Worm (Caenorhabditis elegans): Measurements from ENCODE around the gene ucp-4.
A peak's percentile ranks its signal among the peaks of the same experiment; 100 is the strongest.

The ucp-4 gene

ce11 chrV:9312377-9312776, 21.7 kb upstream of the ucp-4 start:
- TF ChIP-seq aly-1 (tag; optimal IDR thresholded peaks at IDR 0.05) = no peak
- TF ChIP-seq ceh-36 (tag; optimal IDR thresholded peaks at IDR 0.05) = no peak
- no peak for TF ChIP-seq ets-7 (tag; optimal IDR thresholded peaks at IDR 0.05)
- no peak for TF ChIP-seq tra-4 (tag; optimal IDR thresholded peaks at IDR 0.05)
- TF ChIP-seq hnd-1 (tag; optimal IDR thresholded peaks at IDR 0.05) = no peak
- no peak for TF ChIP-seq hmg-4 (GFP tag; optimal IDR thresholded peaks at IDR 0.05)
- no peak for TF ChIP-seq pes-1 (GFP tag; IDR thresholded peaks at IDR 0.05)
- TF ChIP-seq sea-1 (GFP tag; conservative IDR thresholded peaks at IDR 0.05) = no peak
- TF ChIP-seq tbx-37 (GFP tag; conservative IDR thresholded peaks at IDR 0.05) = no peak
- no peak for TF ChIP-seq flt-1 (GFP tag; IDR thresholded peaks at IDR 0.05)
- no peak for TF ChIP-seq tbx-11 (GFP tag; IDR thresholded peaks at IDR 0.05)
- TF ChIP-seq ceh-13 (GFP tag; optimal IDR thresholded peaks at IDR 0.05) = no peak
- TF ChIP-seq B0310.2 (tag; optimal IDR thresholded peaks at IDR 0.05) = no peak

ce11 chrV:9314408-9314807, 19.7 kb upstream of the ucp-4 start:
- no peak for TF ChIP-seq tbx-11 (GFP tag; IDR thresholded peaks at IDR 0.05)
- TF ChIP-seq sea-1 (GFP tag; conservative IDR thresholded peaks at IDR 0.05) = no peak
- TF ChIP-seq hnd-1 (tag; optimal IDR thresholded peaks at IDR 0.05) = no peak

- TF ChIP-seq flt-1 (GFP tag; IDR thresholded peaks at IDR 0.05) (no peak), tra-4 (tag; optimal IDR thresholded peaks at IDR 0.05) (no peak), sea-1 (GFP tag; conservative IDR thresholded peaks at IDR 0.05) (no peak), hnd-1 (tag; optimal IDR thresholded peaks at IDR 0.05) (no peak), tbx-37 (GFP tag; conservative IDR thresholded peaks at IDR 0.05) (no peak), F13C5.2 (tag; optimal IDR thresholded peaks at IDR 0.05) (no peak), aly-1 (tag; optimal IDR thresholded peaks at IDR 0.05) (no peak), tbx-11 (GFP tag; IDR thresholded peaks at IDR 0.05) (no peak), ceh-13 (GFP tag; optimal IDR thresholded peaks at IDR 0.05) (no peak), ets-7 (tag; optimal IDR thresholded peaks at IDR 0.05) (no peak), hmg-4 (GFP tag; optimal IDR thresholded peaks at IDR 0.05) (no peak), B0310.2 (tag; optimal IDR thresholded peaks at IDR 0.05) (no peak), ama-1 (optimal IDR thresholded peaks at IDR 0.05) (no peak), scrt-1 (GFP tag; IDR thresholded peaks at IDR 0.05) (no peak), hmbx-1 (tag; optimal IDR thresholded peaks at IDR 0.05) (no peak), pes-1 (GFP tag; IDR thresholded peaks at IDR 0.05) (no peak), ceh-36 (tag; optimal IDR thresholded peaks at IDR 0.05) (no peak)
These were observed 17.1 kb upstream of the ucp-4 start for ce11 chrV:9316970-9317369.

- TF ChIP-seq ceh-36 (tag; optimal IDR thresholded peaks at IDR 0.05) (no peak), ama-1 (optimal IDR thresholded peaks at IDR 0.05) (no peak), sea-1 (GFP tag; conservative IDR thresholded peaks at IDR 0.05) (no peak), flt-1 (GFP tag; IDR thresholded peaks at IDR 0.05) (0 out of 2 replicates have a peak, but pooled peaks have one; percentile 18), hmg-4 (GFP tag; optimal IDR thresholded peaks at IDR 0.05) (no peak), aly-1 (tag; optimal IDR thresholded peaks at IDR 0.05) (no peak), B0310.2 (tag; optimal IDR thresholded peaks at IDR 0.05) (no peak), tbx-37 (GFP tag; conservative IDR thresholded peaks at IDR 0.05) (no peak; the same call in 1 of the 2 replicates), tbx-11 (GFP tag; IDR thresholded peaks at IDR 0.05) (peak; percentile 49; the same call in 1 of the 2 replicates), ets-7 (tag; optimal IDR thresholded peaks at IDR 0.05) (no peak), hmbx-1 (tag; optimal IDR thresholded peaks at IDR 0.05) (no peak), tra-4 (tag; optimal IDR thresholded peaks at IDR 0.05) (no peak), scrt-1 (GFP tag; IDR thresholded peaks at IDR 0.05) (no peak), F13C5.2 (tag; optimal IDR thresholded peaks at IDR 0.05) (no peak), pes-1 (GFP tag; IDR thresholded peaks at IDR 0.05) (peak; percentile 68), hnd-1 (tag; optimal IDR thresholded peaks at IDR 0.05) (no peak), ceh-13 (GFP tag; optimal IDR thresholded peaks at IDR 0.05) (no peak)
These were observed 16.1 kb upstream of the ucp-4 start, which contains the start of gene kvs-3 for ce11 chrV:9318046-9318445. Gene kvs-3 (plus strand): TSS chrV:9318311.

- no peak for TF ChIP-seq hmg-4 (GFP tag; optimal IDR thresholded peaks at IDR 0.05)
- TF ChIP-seq F13C5.2 (tag; optimal IDR thresholded peaks at IDR 0.05) = no peak
- TF ChIP-seq flt-1 (GFP tag; IDR thresholded peaks at IDR 0.05) = no peak
- no peak for TF ChIP-seq B0310.2 (tag; optimal IDR thresholded peaks at IDR 0.05)
- TF ChIP-seq tbx-11 (GFP tag; IDR thresholded peaks at IDR 0.05) = no peak
These were observed 12.9 kb upstream of the ucp-4 start, which contains the start of gene F44A2.7 for ce11 chrV:9321185-9321584. Gene F44A2.7 (plus strand): TSS chrV:9321485.

ce11 chrV:9322886-9323285, 11.2 kb upstream of the ucp-4 start, which contains the start of gene tag-153:
Gene tag-153 (plus strand): TSS chrV:9323085.
- TF ChIP-seq pes-1 (GFP tag; IDR thresholded peaks at IDR 0.05) = no peak

- TF ChIP-seq hnd-1 (tag; optimal IDR thresholded peaks at IDR 0.05) (no peak), flt-1 (GFP tag; IDR thresholded peaks at IDR 0.05) (no peak), ama-1 (optimal IDR thresholded peaks at IDR 0.05) (no peak), hmg-4 (GFP tag; optimal IDR thresholded peaks at IDR 0.05) (no peak), ets-7 (tag; optimal IDR thresholded peaks at IDR 0.05) (no peak), ceh-13 (GFP tag; optimal IDR thresholded peaks at IDR 0.05) (no peak), tra-4 (tag; optimal IDR thresholded peaks at IDR 0.05) (no peak), tbx-37 (GFP tag; conservative IDR thresholded peaks at IDR 0.05) (no peak)
These were observed 9.9 kb upstream of the ucp-4 start for ce11 chrV:9324167-9324566.

ce11 chrV:9326903-9327302, 7.2 kb upstream of the ucp-4 start:
- no peak for TF ChIP-seq tbx-11 (GFP tag; IDR thresholded peaks at IDR 0.05)
- no peak for TF ChIP-seq flt-1 (GFP tag; IDR thresholded peaks at IDR 0.05)
- TF ChIP-seq hmbx-1 (tag; optimal IDR thresholded peaks at IDR 0.05) = no peak
- no peak for TF ChIP-seq ceh-13 (GFP tag; optimal IDR thresholded peaks at IDR 0.05)
- no peak for TF ChIP-seq scrt-1 (GFP tag; IDR thresholded peaks at IDR 0.05)
- TF ChIP-seq ets-7 (tag; optimal IDR thresholded peaks at IDR 0.05) = no peak
- TF ChIP-seq sea-1 (GFP tag; conservative IDR thresholded peaks at IDR 0.05) = no peak
